Worm (Caenorhabditis elegans): ENCODE measurements around the gene C27H6.9.

The C27H6.9 gene

ce11 chrV:10019934-10020333 lies 37.3 kb downstream of the C27H6.9 start (continued):
- TF ChIP-seq daf-12 (tag; optimal IDR thresholded peaks at IDR 0.05) (no peak), ZK337.2 (GFP tag; IDR thresholded peaks at IDR 0.05) (no peak), mxl-3 (GFP tag; optimal IDR thresholded peaks at IDR 0.05) (no peak), ceh-82 (tag; optimal IDR thresholded peaks at IDR 0.05) (no peak), arid-1 (GFP tag; conservative IDR thresholded peaks at IDR 0.05) (no peak), pha-4 (GFP tag; IDR thresholded peaks at IDR 0.05) (no peak), pha-4 (tag; optimal IDR thresholded peaks at IDR 0.05) (peak; percentile 73), nhr-6 (tag; optimal IDR thresholded peaks at IDR 0.05) (no peak), spr-3 (GFP tag; optimal IDR thresholded peaks at IDR 0.05) (no peak), zag-1 (tag; optimal IDR thresholded peaks at IDR 0.05) (no peak), Y105C5A.15 (GFP tag; IDR thresholded peaks at IDR 0.05) (peak; percentile 48; the same call in 1 of the 2 replicates), mdl-1 (tag; optimal IDR thresholded peaks at IDR 0.05) (peak; percentile 84 to 88), lin-38 (GFP tag; IDR thresholded peaks at IDR 0.05) (0 out of 2 replicates have a peak, but pooled peaks have one; percentile 13), lir-3 (tag; optimal IDR thresholded peaks at IDR 0.05) (no peak), dmd-6 (GFP tag; IDR thresholded peaks at IDR 0.05) (peak; percentile 48; the same call in 1 of the 2 replicates)

DNA sequence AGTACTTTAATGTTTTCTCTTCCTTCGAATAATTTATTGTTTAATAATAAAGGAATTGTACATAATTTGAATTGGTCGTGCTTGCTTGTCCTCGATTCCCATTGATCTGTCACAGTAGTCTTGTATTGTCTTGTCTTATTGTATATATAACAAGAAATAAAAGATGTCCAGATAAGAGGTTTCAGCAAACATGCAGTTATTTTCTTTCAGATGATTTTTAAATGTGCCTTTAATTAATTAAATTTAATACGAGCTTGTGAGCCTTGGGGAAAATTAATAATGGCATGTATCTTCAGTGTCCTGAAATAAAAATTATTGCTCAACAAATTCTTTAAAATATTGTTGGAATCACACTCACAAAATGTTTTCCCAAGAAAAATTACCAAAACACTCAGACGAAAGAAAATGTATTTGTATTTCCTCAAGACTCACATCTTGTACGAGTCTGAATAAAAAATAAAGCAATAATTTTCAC lies 40.4 kb downstream of the C27H6.9 start:
- TF ChIP-seq nhr-41 (GFP tag; IDR thresholded peaks at IDR 0.05) (no peak), mep-1 (tag; optimal IDR thresholded peaks at IDR 0.05) (no peak), zfp-2 (tag; optimal IDR thresholded peaks at IDR 0.05) (no peak), lin-15B (tag; optimal IDR thresholded peaks at IDR 0.05) (no peak), tag-97 (GFP tag; IDR thresholded peaks at IDR 0.05) (no peak), R02D3.7 (tag; optimal IDR thresholded peaks at IDR 0.05) (no peak), lin-38 (GFP tag; IDR thresholded peaks at IDR 0.05) (peak; percentile 46), skn-1 (tag; optimal IDR thresholded peaks at IDR 0.05) (no peak), dmd-8 (GFP tag; IDR thresholded peaks at IDR 0.05) (no peak), nhr-48 (tag; optimal IDR thresholded peaks at IDR 0.05) (no peak), lsy-2 (tag; optimal IDR thresholded peaks at IDR 0.05) (no peak), ZK337.2 (GFP tag; IDR thresholded peaks at IDR 0.05) (no peak), hif-1 (tag; optimal IDR thresholded peaks at IDR 0.05) (no peak), T20F7.1 (GFP tag; optimal IDR thresholded peaks at IDR 0.05) (no peak), pha-4 (GFP tag; IDR thresholded peaks at IDR 0.05) (peak; percentile 45; the same call in 1 of the 2 replicates), pha-4 (tag; optimal IDR thresholded peaks at IDR 0.05) (no peak), saeg-2 (GFP tag; IDR thresholded peaks at IDR 0.05) (no peak), aly-2 (tag; optimal IDR thresholded peaks at IDR 0.05) (peak; percentile 59), zip-2 (tag; optimal IDR thresholded peaks at IDR 0.05) (no peak), rbr-2 (tag; optimal IDR thresholded peaks at IDR 0.05) (no peak), F49E8.2 (tag; optimal IDR thresholded peaks at IDR 0.05; ENCODE audit: borderline replicate concordance) (peak; percentile 52), tra-1 (GFP tag; IDR thresholded peaks at IDR 0.05) (no peak), ZK546.5 (tag; optimal IDR thresholded peaks at IDR 0.05) (no peak), lin-1 (GFP tag; IDR thresholded peaks at IDR 0.05) (no peak), F37D6.2 (tag; optimal IDR thresholded peaks at IDR 0.05) (no peak), attf-4 (tag; optimal IDR thresholded peaks at IDR 0.05) (no peak), duxl-1 (tag; optimal IDR thresholded peaks at IDR 0.05; ENCODE audit: poor library complexity) (no peak), gei-8 (GFP tag; optimal IDR thresholded peaks at IDR 0.05) (peak; percentile 2), lin-13 (GFP tag; optimal IDR thresholded peaks at IDR 0.05) (no peak), Y75B8A.6 (GFP tag; IDR thresholded peaks at IDR 0.05) (no peak), ceh-82 (tag; optimal IDR thresholded peaks at IDR 0.05) (no peak), set-16 (GFP tag; IDR thresholded peaks at IDR 0.05) (no peak), nhr-111 (GFP tag; optimal IDR thresholded peaks at IDR 0.05) (no peak), unc-130 (GFP tag; optimal IDR thresholded peaks at IDR 0.05) (peak; percentile 81), F44E2.7 (GFP tag; IDR thresholded peaks at IDR 0.05) (no peak), ceh-20 (GFP tag; IDR thresholded peaks at IDR 0.05) (no peak), arid-1 (GFP tag; conservative IDR thresholded peaks at IDR 0.05) (no peak)

Measured in whole organism, L4 larva.